Worm (Caenorhabditis elegans) whole organism, L1 larva: ENCODE results near the gene F07D3.3.

Experiments used
- elt-3 ChIP-seq, 6 experiments: fragments of 150-350 bp in 1 of 6; sonication (generic microtip); optimal IDR thresholded peaks; 2 replicates each; lab custom pipeline; 2017 to 2018; ENCODE audit warnings: missing biosample characterization in 6 of 6, missing genetic modification characterization in 6 of 6, inconsistent platforms in 1 of 6
- lin-13 ChIP-seq: fragments of 150-350 bp; optimal IDR thresholded peaks from 2 replicates; lab custom pipeline; 2014; ENCODE audit warnings: missing biosample characterization, missing genetic modification reagents, missing genetic modification characterization
- lin-14 ChIP-seq: fragments of 200-800 bp; sonication (Bioruptor generic); optimal IDR thresholded peaks from 2 replicates; lab custom pipeline; 2018; ENCODE audit warnings: mild to moderate bottlenecking, missing genetic modification characterization, moderate library complexity, missing compliant biosample characterization
- pqm-1 ChIP-seq: sonication (generic microtip); optimal IDR thresholded peaks from 3 replicates; lab custom pipeline; 2017; ENCODE audit warnings: missing biosample characterization, missing genetic modification characterization

ce11 chrV:9504474-9504960, 42.0 kb upstream of the F07D3.3 start, which contains the start of gene haao-1:
- no peak for TF ChIP-seq pqm-1 (tag; lab: Kevin White, UChicago)
- no peak for TF ChIP-seq lin-13 (GFP tag; lab: Kevin White, UChicago)
- peak in 1 of 6 experiments; percentile 57 for TF ChIP-seq elt-3 (tag; optimal IDR thresholded peaks at IDR 0.05; lab: Kevin White, UChicago)
- peak; percentile 57 for TF ChIP-seq lin-14 (GFP tag; lab: Kevin White, UChicago)
